Worm (Caenorhabditis elegans): ENCODE data around the gene nhr-103.
"Not testable (repeated sequence)": the region's sequence is repeated elsewhere in the genome, so short reads cannot be mapped to it uniquely, and the experiment has no call there.

Gene nhr-103

ce11 chrV:2251774-2252173 lies 26.5 kb downstream of the nhr-103 start:
- TF ChIP-seq unc-62 (GFP tag; optimal IDR thresholded peaks at IDR 0.05): no peak

- TF ChIP-seq unc-62 (GFP tag; optimal IDR thresholded peaks at IDR 0.05): no peak
Measured at ce11 chrV:2254553-2255124, 29.4 kb downstream of the nhr-103 start, which contains the start of gene str-253. str-253 (minus strand) TSS chrV:2254603.

- TF ChIP-seq unc-62 (GFP tag; optimal IDR thresholded peaks at IDR 0.05): not testable (repeated sequence)
Measured at ce11 chrV:2255191-2255590, 30.0 kb downstream of the nhr-103 start, which contains the start of gene F41B5.1. F41B5.1 (plus strand) TSS chrV:2255533.

ce11 chrV:2259750-2260149 lies 34.5 kb downstream of the nhr-103 start, which contains the start of gene nhr-182:
nhr-182 (minus strand) TSS chrV:2259927.
- no peak for TF ChIP-seq unc-62 (GFP tag; optimal IDR thresholded peaks at IDR 0.05)

- no peak for TF ChIP-seq unc-62 (GFP tag; optimal IDR thresholded peaks at IDR 0.05)
Measured at ce11 chrV:2260660-2261059, 35.4 kb downstream of the nhr-103 start, which contains the start of gene F41B5.12. F41B5.12 (plus strand) TSS chrV:2260960.

- TF ChIP-seq unc-62 (GFP tag; optimal IDR thresholded peaks at IDR 0.05): no peak
Measured at ce11 chrV:2264455-2264854, 39.2 kb downstream of the nhr-103 start, which contains the start of gene nhr-183. nhr-183 (minus strand) TSS chrV:2264634.

ce11 chrV:2264925-2265324 lies 39.7 kb downstream of the nhr-103 start:
- TF ChIP-seq unc-62 (GFP tag; optimal IDR thresholded peaks at IDR 0.05): no peak

ce11 chrV:2266958-2267357 lies 41.7 kb downstream of the nhr-103 start, which contains the start of gene nhr-275:
nhr-275 (minus strand) TSS chrV:2267058.
- TF ChIP-seq unc-62 (GFP tag; optimal IDR thresholded peaks at IDR 0.05): no peak

ce11 chrV:2271750-2272149 lies 46.5 kb downstream of the nhr-103 start, which contains the start of gene Y5H2A.1:
Y5H2A.1 (minus strand) TSS chrV:2271850.
- TF ChIP-seq unc-62 (GFP tag; optimal IDR thresholded peaks at IDR 0.05): no peak

- TF ChIP-seq unc-62 (GFP tag; optimal IDR thresholded peaks at IDR 0.05): no peak
Measured at ce11 chrV:2274253-2274892, 49.1 kb downstream of the nhr-103 start, which contains the start of the genes Y5H2A.4 and abu-4. Y5H2A.4 (minus strand) TSS chrV:2274353. abu-4 (plus strand) TSS chrV:2274842.
